Worm (Caenorhabditis elegans) whole organism, L4 larva: Measurements from ENCODE around the gene acy-1.

Experiments
- F10B5.3 ChIP-seq: sonication (generic microtip); optimal IDR thresholded peaks from 2 replicates; lab custom pipeline; 2016; ENCODE audit warnings: mild to moderate bottlenecking, missing genetic modification characterization, missing compliant biosample characterization
- F49E8.2 ChIP-seq: sonication (generic microtip); optimal IDR thresholded peaks from 2 replicates; lab custom pipeline; 2016; ENCODE audit warnings: missing compliant biosample characterization, mild to moderate bottlenecking, missing genetic modification characterization, borderline replicate concordance
- T26A8.4 ChIP-seq: fragments of 200-800 bp; sonication (Bioruptor generic); IDR thresholded peaks from 2 replicates; pipeline ENCODE4 v1.3.6; 2022; ENCODE audit warnings: missing genetic modification characterization, missing compliant biosample characterization
- Y5F2A.4 ChIP-seq: fragments of 200-800 bp; sonication (Bioruptor generic); optimal IDR thresholded peaks from 2 replicates; lab custom pipeline; 2018; ENCODE audit warnings: mild to moderate bottlenecking, missing genetic modification characterization, missing compliant biosample characterization
- Y75B8A.6 ChIP-seq: fragments of 200-800 bp; sonication (Bioruptor generic); IDR thresholded peaks from 2 replicates; pipeline ENCODE4 v1.3.6; 2022; ENCODE audit warnings: missing genetic modification reagents, missing genetic modification characterization, missing compliant biosample characterization
- aha-1 ChIP-seq: fragments of 150-350 bp; peaks from one replicate; lab custom pipeline; 2014; ENCODE audit warnings: missing biosample characterization, missing genetic modification characterization
- aly-2 ChIP-seq: sonication (generic microtip); optimal IDR thresholded peaks from 2 replicates; lab custom pipeline; 2018; ENCODE audit warnings: missing biosample characterization, missing genetic modification characterization
- attf-4 ChIP-seq: sonication (generic microtip); optimal IDR thresholded peaks from 3 replicates; lab custom pipeline; 2017; ENCODE audit warnings: missing biosample characterization, missing genetic modification characterization
- ceh-28 ChIP-seq: fragments of 150-350 bp; optimal IDR thresholded peaks from 2 replicates; lab custom pipeline; 2014; ENCODE audit warnings: missing biosample characterization, missing genetic modification reagents, missing genetic modification characterization
- ceh-44 ChIP-seq: fragments of 200-800 bp; sonication (Bioruptor generic); IDR thresholded peaks from 2 replicates; pipeline ENCODE4 v1.3.6; 2022; ENCODE audit warnings: missing genetic modification reagents, missing genetic modification characterization, missing compliant biosample characterization
- ceh-62 ChIP-seq: sonication (generic microtip); optimal IDR thresholded peaks from 2 replicates; lab custom pipeline; 2017; ENCODE audit warnings: missing biosample characterization, missing genetic modification characterization
- daf-16 ChIP-seq, 3 experiments: sonication (generic microtip); optimal IDR thresholded peaks; 2 replicates each; lab custom pipeline; 2016 to 2017; ENCODE audit warnings: missing genetic modification characterization in 3 of 3, missing genetic modification reagents in 3 of 3, mild to moderate bottlenecking in 2 of 3, missing compliant biosample characterization in 2 of 3, missing biosample characterization in 1 of 3, moderate library complexity in 1 of 3
- dmd-6 ChIP-seq: fragments of 200-800 bp; sonication (Bioruptor generic); IDR thresholded peaks from 2 replicates; pipeline ENCODE4 v1.3.6; 2022; ENCODE audit warnings: missing genetic modification reagents, missing genetic modification characterization, missing compliant biosample characterization
- egl-27 ChIP-seq: sonication (generic microtip); optimal IDR thresholded peaks from 3 replicates; lab custom pipeline; 2017; ENCODE audit warnings: missing biosample characterization, missing genetic modification reagents, missing genetic modification characterization
- egl-43 ChIP-seq: fragments of 200-800 bp; sonication (Bioruptor generic); IDR thresholded peaks from 2 replicates; pipeline ENCODE4 v1.3.6; 2022; ENCODE audit warnings: missing genetic modification reagents, missing genetic modification characterization, missing compliant biosample characterization
- fos-1 ChIP-seq: fragments of 150-350 bp; optimal IDR thresholded peaks from 2 replicates; lab custom pipeline; 2014; ENCODE audit warnings: missing biosample characterization, missing genetic modification characterization
- gei-8 ChIP-seq: fragments of 200-800 bp; sonication (Bioruptor generic); optimal IDR thresholded peaks from 2 replicates; lab custom pipeline; 2018; ENCODE audit warnings: mild to moderate bottlenecking, missing genetic modification characterization, missing compliant biosample characterization
- hlh-11 ChIP-seq: fragments of 200-800 bp; sonication (Bioruptor generic); optimal IDR thresholded peaks from 2 replicates; lab custom pipeline; 2018; ENCODE audit warnings: mild to moderate bottlenecking, missing genetic modification characterization, missing compliant biosample characterization
- lin-1 ChIP-seq: fragments of 200-800 bp; sonication (Bioruptor generic); IDR thresholded peaks from 2 replicates; pipeline ENCODE4 v1.3.6; 2022; ENCODE audit warnings: missing genetic modification reagents, missing genetic modification characterization, missing compliant biosample characterization
- lin-29 ChIP-seq: fragments of 200-800 bp; sonication (Bioruptor generic); IDR thresholded peaks from 2 replicates; pipeline ENCODE4 v1.3.6; 2022; ENCODE audit warnings: missing genetic modification reagents, missing genetic modification characterization, missing compliant biosample characterization
- lin-39 ChIP-seq: fragments of 150-350 bp; optimal IDR thresholded peaks from 2 replicates; lab custom pipeline; 2014; ENCODE audit warnings: missing biosample characterization, missing genetic modification reagents, missing genetic modification characterization
- lir-3 ChIP-seq: sonication (generic microtip); optimal IDR thresholded peaks from 2 replicates; lab custom pipeline; 2016; ENCODE audit warnings: mild to moderate bottlenecking, missing genetic modification characterization, missing compliant biosample characterization
- lsy-2 ChIP-seq, 2 experiments: fragments of 150-350 bp in 1 of 2; sonication (generic microtip) in 1 of 2; optimal IDR thresholded peaks; 2 replicates each; lab custom pipeline; 2014 to 2017; ENCODE audit warnings: missing biosample characterization in 2 of 2, missing genetic modification characterization in 2 of 2
- mdt-29 ChIP-seq: fragments of 200-800 bp; sonication (Bioruptor generic); IDR thresholded peaks from 2 replicates; pipeline ENCODE4 v1.3.6; 2022; ENCODE audit warnings: missing genetic modification reagents, missing genetic modification characterization, missing compliant biosample characterization
- mxl-3 ChIP-seq: fragments of 200-800 bp; sonication (Bioruptor generic); optimal IDR thresholded peaks from 2 replicates; lab custom pipeline; 2018; ENCODE audit warnings: mild to moderate bottlenecking, missing genetic modification characterization, missing compliant biosample characterization
- nhr-10 ChIP-seq: fragments of 150-350 bp; optimal IDR thresholded peaks from 2 replicates; lab custom pipeline; 2014; ENCODE audit warnings: missing biosample characterization, missing genetic modification characterization
- nhr-102 ChIP-seq: sonication (generic microtip); optimal IDR thresholded peaks from 2 replicates; lab custom pipeline; 2016; ENCODE audit warnings: mild to moderate bottlenecking, missing genetic modification characterization, moderate library complexity, missing compliant biosample characterization
- nhr-237 ChIP-seq: sonication (generic microtip); optimal IDR thresholded peaks from 2 replicates; lab custom pipeline; 2017; ENCODE audit warnings: missing biosample characterization, missing genetic modification characterization
- nhr-41 ChIP-seq: fragments of 200-800 bp; sonication (Bioruptor generic); IDR thresholded peaks from 2 replicates; pipeline ENCODE4 v1.3.6; 2022; ENCODE audit warnings: missing genetic modification reagents, missing genetic modification characterization, missing compliant biosample characterization
- nhr-48 ChIP-seq: sonication (generic microtip); optimal IDR thresholded peaks from 2 replicates; lab custom pipeline; 2016; ENCODE audit warnings: mild to moderate bottlenecking, missing genetic modification characterization, missing compliant biosample characterization
- pqm-1 ChIP-seq: sonication (generic microtip); optimal IDR thresholded peaks from 2 replicates; lab custom pipeline; 2017; ENCODE audit warnings: missing biosample characterization, missing genetic modification characterization
- rbr-2 ChIP-seq: sonication (generic microtip); optimal IDR thresholded peaks from 2 replicates; lab custom pipeline; 2016; ENCODE audit warnings: missing genotype, missing genetic modification characterization, missing compliant biosample characterization
- sdz-12 ChIP-seq: fragments of 200-800 bp; sonication (Bioruptor generic); optimal IDR thresholded peaks from 2 replicates; lab custom pipeline; 2018; ENCODE audit warnings: mild to moderate bottlenecking, missing genetic modification characterization, missing compliant biosample characterization
- set-16 ChIP-seq: fragments of 200-800 bp; sonication (Bioruptor generic); IDR thresholded peaks from 2 replicates; pipeline ENCODE4 v1.3.6; 2022; ENCODE audit warnings: missing genetic modification reagents, missing genetic modification characterization, missing compliant biosample characterization
- snpc-1.2 ChIP-seq: fragments of 200-800 bp; sonication (Bioruptor generic); IDR thresholded peaks from 2 replicates; pipeline ENCODE4 v1.3.6; 2022; ENCODE audit warnings: missing genetic modification reagents, missing genetic modification characterization, missing compliant biosample characterization
- spr-1 ChIP-seq: sonication (generic microtip); optimal IDR thresholded peaks from 2 replicates; lab custom pipeline; 2016; ENCODE audit warnings: mild to moderate bottlenecking, missing genetic modification characterization, missing compliant biosample characterization
- spr-3 ChIP-seq: fragments of 200-800 bp; sonication (Bioruptor generic); optimal IDR thresholded peaks from 2 replicates; lab custom pipeline; 2018; ENCODE audit warnings: mild to moderate bottlenecking, missing genetic modification characterization, missing compliant biosample characterization
- tag-97 ChIP-seq: fragments of 200-800 bp; sonication (Bioruptor generic); IDR thresholded peaks from 2 replicates; pipeline ENCODE4 v1.3.6; 2022; ENCODE audit warnings: missing genetic modification characterization, missing compliant biosample characterization
- tra-1 ChIP-seq: fragments of 200-800 bp; sonication (Bioruptor generic); IDR thresholded peaks from 2 replicates; pipeline ENCODE4 v1.3.6; 2022; ENCODE audit warnings: missing genetic modification reagents, missing genetic modification characterization, missing compliant biosample characterization
- unc-130 ChIP-seq: sonication (generic microtip); optimal IDR thresholded peaks from 2 replicates; lab custom pipeline; 2016; ENCODE audit warnings: missing genetic modification reagents, missing genetic modification characterization, missing compliant biosample characterization
- zfp-2 ChIP-seq: sonication (generic microtip); optimal IDR thresholded peaks from 2 replicates; lab custom pipeline; 2016; ENCODE audit warnings: mild to moderate bottlenecking, missing genetic modification characterization, missing compliant biosample characterization
- zfp-3 ChIP-seq: fragments of 200-800 bp; sonication (Bioruptor generic); conservative IDR thresholded peaks from 2 replicates; pipeline ENCODE4 v1.3.6; 2022; ENCODE audit warnings: missing genetic modification reagents, missing genetic modification characterization, missing compliant biosample characterization
- zip-2 ChIP-seq: fragments of 150-350 bp; optimal IDR thresholded peaks from 2 replicates; lab custom pipeline; 2014; ENCODE audit warnings: missing biosample characterization, missing genetic modification characterization
- ztf-7 ChIP-seq: fragments of 150-350 bp; optimal IDR thresholded peaks from 2 replicates; lab custom pipeline; 2014; ENCODE audit warnings: missing biosample characterization, missing genetic modification characterization

acy-1 gene

ce11 chrIII:4756983-4757382 lies 35.1 kb downstream of the acy-1 start, which contains the start of gene fbxl-2 (continued):
- TF ChIP-seq nhr-10 (tag; lab: Kevin White, UChicago) (no peak), dmd-6 (GFP tag; lab: Robert Waterston, UW) (peak; percentile 91), aly-2 (tag; lab: Kevin White, UChicago) (no peak), nhr-237 (tag; lab: Kevin White, UChicago) (no peak), sdz-12 (GFP tag; lab: Kevin White, UChicago) (no peak), tra-1 (GFP tag; lab: Robert Waterston, UW) (peak; percentile 84), Y5F2A.4 (GFP tag; lab: Kevin White, UChicago) (peak; percentile 37), snpc-1.2 (GFP tag; lab: Robert Waterston, UW) (0 out of 2 replicates have a peak, but pooled peaks have one; percentile 54), unc-130 (GFP tag; lab: Kevin White, UChicago) (peak; percentile 71), T26A8.4 (GFP tag; lab: Robert Waterston, UW) (peak; percentile 96), nhr-102 (tag; lab: Kevin White, UChicago) (peak; percentile 96), lsy-2 (tag; optimal IDR thresholded peaks at IDR 0.05; lab: Kevin White, UChicago) (peak; percentile 85 to 97), ceh-62 (tag; lab: Kevin White, UChicago) (no peak), zfp-3 (GFP tag; lab: Robert Waterston, UW) (peak; percentile 90; the same call in 1 of the 2 replicates), gei-8 (peak; percentile 41), lin-29 (GFP tag; lab: Robert Waterston, UW) (peak; percentile 83), spr-3 (peak; percentile 75), attf-4 (tag; lab: Kevin White, UChicago) (no peak), rbr-2 (peak; percentile 94), mdt-29 (GFP tag; lab: Robert Waterston, UW) (peak; percentile 77), lin-39 (tag; lab: Kevin White, UChicago) (no peak), pqm-1 (peak; percentile 51), ceh-28 (tag; lab: Kevin White, UChicago) (peak; percentile 6), ceh-44 (GFP tag; lab: Robert Waterston, UW) (0 out of 2 replicates have a peak, but pooled peaks have one; percentile 6), Y75B8A.6 (peak; percentile 89), F49E8.2 (peak; percentile 28), ztf-7 (peak; percentile 84), zip-2 (tag; lab: Kevin White, UChicago) (peak; percentile 28)
- TF ChIP-seq, all 104 proteins: peak for 78

DNA sequence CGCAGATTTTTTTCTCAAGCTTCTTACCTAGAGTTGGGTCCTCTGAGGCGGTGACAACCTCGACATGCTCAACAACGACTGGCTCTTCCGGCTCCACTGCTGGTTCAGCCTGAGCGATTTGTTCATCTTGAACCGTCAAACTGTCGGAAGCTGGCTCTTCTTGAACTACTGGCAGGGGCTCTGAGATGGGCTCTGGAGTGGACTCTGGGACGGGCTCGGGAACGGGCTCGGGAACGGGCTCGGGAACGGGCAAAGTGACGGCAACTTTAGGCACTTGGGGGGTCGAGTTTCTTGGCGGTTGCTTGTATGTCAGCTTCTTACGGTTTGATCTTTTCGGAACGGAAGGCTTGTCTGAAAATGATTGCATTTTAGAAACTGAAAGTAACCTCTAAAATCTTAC lies 41.0 kb downstream of the acy-1 start:
- TF ChIP-seq lir-3 (tag; lab: Kevin White, UChicago) (no peak), set-16 (peak; percentile 78), aly-2 (tag; lab: Kevin White, UChicago) (no peak), fos-1 (tag; lab: Kevin White, UChicago) (no peak)

DNA sequence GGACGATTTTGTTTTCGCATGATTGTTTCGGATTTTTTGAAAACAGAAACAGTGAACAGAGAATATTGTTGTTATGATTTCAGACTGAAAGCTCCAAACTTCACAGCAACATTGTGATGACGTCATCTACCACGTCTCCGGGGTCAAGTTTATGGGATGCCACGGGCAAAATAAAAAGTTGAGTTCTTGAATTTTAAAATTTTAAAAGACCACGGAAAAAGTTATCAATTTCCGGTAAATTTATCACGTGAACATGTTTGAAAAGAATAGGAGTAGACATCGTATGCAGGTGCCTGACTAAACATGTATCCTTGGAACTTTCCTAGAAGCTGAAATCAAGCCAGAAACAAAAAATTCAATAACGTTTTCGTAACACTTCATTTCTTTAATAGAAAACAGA lies 41.6 kb downstream of the acy-1 start, which contains the start of gene B0393.4:
Gene B0393.4, minus strand, starts transcription at position 101 of the 400 bp plus-strand sequence.
- TF ChIP-seq nhr-48 (tag; lab: Kevin White, UChicago): no peak
- TF ChIP-seq hlh-11 (tag; lab: Kevin White, UChicago): no peak
- no peak for TF ChIP-seq egl-27 (tag; lab: Kevin White, UChicago)
- no peak for TF ChIP-seq lin-1
- TF ChIP-seq spr-1 (tag; lab: Kevin White, UChicago): no peak
- TF ChIP-seq, all 104 proteins: peak for 0

DNA sequence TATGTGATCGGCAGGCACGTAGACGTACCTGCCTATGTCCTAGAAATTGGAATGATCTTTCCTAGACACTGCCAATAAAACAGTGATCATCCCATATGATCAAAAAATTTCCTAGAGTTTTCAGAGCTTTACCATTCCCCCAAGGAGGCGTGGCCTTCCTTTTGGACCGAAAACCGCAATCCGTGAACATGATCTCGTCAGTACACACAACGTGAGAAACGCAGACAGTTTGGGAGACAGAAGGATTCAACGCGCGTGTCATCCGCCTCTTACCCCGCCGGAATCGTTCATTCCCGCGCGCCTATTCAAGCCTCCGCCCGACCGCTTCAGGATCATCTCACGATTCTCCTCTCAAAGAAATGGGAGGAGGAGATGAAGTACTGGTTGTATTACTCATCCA lies 43.6 kb downstream of the acy-1 start, which contains the start of gene B0393.5:
Gene B0393.5, plus strand, starts transcription at position 301 of the 400 bp plus-strand sequence.
- TF ChIP-seq mdt-29 (GFP tag; lab: Robert Waterston, UW) (no peak), egl-43 (GFP tag; lab: Robert Waterston, UW) (no peak), tag-97 (no peak), lin-1 (no peak), F10B5.3 (tag; lab: Kevin White, UChicago) (no peak), nhr-41 (GFP tag; lab: Robert Waterston, UW) (no peak), set-16 (no peak), mxl-3 (GFP tag; lab: Kevin White, UChicago) (peak; percentile 18), daf-16 (GFP tag; optimal IDR thresholded peaks at IDR 0.05; lab: Kevin White, UChicago) (no peak), daf-16 (tag; optimal IDR thresholded peaks at IDR 0.05; lab: Kevin White, UChicago) (no peak), zfp-2 (no peak), unc-130 (GFP tag; lab: Kevin White, UChicago) (no peak), aha-1 (tag; lab: Kevin White, UChicago) (peak; percentile 4)
